Worm (Caenorhabditis elegans) whole organism, L3 larva: ENCODE results near the gene ZK792.1.

Experiments
- R02D3.7 ChIP-seq: fragments of 150-350 bp; optimal IDR thresholded peaks from 2 replicates; lab custom pipeline; 2014; ENCODE audit warnings: missing biosample characterization, missing genetic modification characterization
- ZK546.5 ChIP-seq: sonication (generic microtip); optimal IDR thresholded peaks from 2 replicates; lab custom pipeline; 2017; ENCODE audit warnings: missing biosample characterization, missing genetic modification characterization
- aly-2 ChIP-seq: fragments of 150-350 bp; optimal IDR thresholded peaks from 2 replicates; lab custom pipeline; 2014; ENCODE audit warnings: missing biosample characterization, missing genetic modification characterization
- ama-1 ChIP-seq: fragments of 150-350 bp; optimal IDR thresholded peaks from 2 replicates; lab custom pipeline; 2018
- ceh-16 ChIP-seq: sonication (generic microtip); optimal IDR thresholded peaks from 2 replicates; lab custom pipeline; 2017; ENCODE audit warnings: missing biosample characterization, missing genetic modification characterization
- ceh-28 ChIP-seq: fragments of 150-350 bp; optimal IDR thresholded peaks from 2 replicates; lab custom pipeline; 2014; ENCODE audit warnings: missing biosample characterization, missing genetic modification reagents, missing genetic modification characterization
- ceh-82 ChIP-seq: fragments of 150-350 bp; optimal IDR thresholded peaks from 2 replicates; lab custom pipeline; 2014; ENCODE audit warnings: missing biosample characterization, missing genetic modification characterization
- ceh-9 ChIP-seq: sonication (generic microtip); optimal IDR thresholded peaks from 2 replicates; lab custom pipeline; 2018; ENCODE audit warnings: missing biosample characterization, missing genetic modification characterization
- egl-5 ChIP-seq: fragments of 150-350 bp; optimal IDR thresholded peaks from 2 replicates; lab custom pipeline; 2017; ENCODE audit warnings: missing biosample characterization, missing genetic modification reagents, missing genetic modification characterization, inconsistent platforms
- elt-1 ChIP-seq: fragments of 150-350 bp; optimal IDR thresholded peaks from 2 replicates; lab custom pipeline; 2014; ENCODE audit warnings: missing biosample characterization, missing genetic modification characterization
- elt-2 ChIP-seq: sonication (generic microtip); optimal IDR thresholded peaks from 2 replicates; lab custom pipeline; 2016; ENCODE audit warnings: missing genetic modification reagents, mild to moderate bottlenecking, missing genetic modification characterization, missing compliant biosample characterization
- eor-1 ChIP-seq, 2 experiments: fragments of 150-350 bp; optimal IDR thresholded peaks; 2 replicates each; lab custom pipeline; 2014 to 2018; ENCODE audit warnings: missing biosample characterization in 2 of 2, missing genetic modification characterization in 2 of 2
- fkh-2 ChIP-seq: fragments of 150-350 bp; optimal IDR thresholded peaks from 2 replicates; lab custom pipeline; 2014; ENCODE audit warnings: missing biosample characterization, missing genetic modification reagents, missing genetic modification characterization
- fos-1 ChIP-seq: fragments of 150-350 bp; optimal IDR thresholded peaks from 2 replicates; lab custom pipeline; 2014; ENCODE audit warnings: missing biosample characterization, missing genetic modification characterization
- hmg-11 ChIP-seq: sonication (generic microtip); optimal IDR thresholded peaks from 2 replicates; lab custom pipeline; 2016; ENCODE audit warnings: missing genetic modification characterization, missing compliant biosample characterization
- jun-1 ChIP-seq: fragments of 150-350 bp; optimal IDR thresholded peaks from 2 replicates; lab custom pipeline; 2014; ENCODE audit warnings: missing biosample characterization, missing genetic modification reagents, missing genetic modification characterization
- lin-39 ChIP-seq: fragments of 150-350 bp; optimal IDR thresholded peaks from 2 replicates; lab custom pipeline; 2018; ENCODE audit warnings: missing biosample characterization, missing genetic modification reagents, missing genetic modification characterization
- lsy-12 ChIP-seq: sonication (generic microtip); optimal IDR thresholded peaks from 2 replicates; lab custom pipeline; 2016; ENCODE audit warnings: mild to moderate bottlenecking, missing genetic modification characterization, missing compliant biosample characterization
- mdl-1 ChIP-seq: fragments of 150-350 bp; optimal IDR thresholded peaks from 2 replicates; lab custom pipeline; 2014; ENCODE audit warnings: missing biosample characterization, missing genetic modification characterization
- mml-1 ChIP-seq: fragments of 150-350 bp; sonication (generic microtip); optimal IDR thresholded peaks from 3 replicates; lab custom pipeline; 2014; ENCODE audit warnings: missing biosample characterization, missing genetic modification characterization
- nfya-1 ChIP-seq: sonication (generic microtip); optimal IDR thresholded peaks from 2 replicates; lab custom pipeline; 2017; ENCODE audit warnings: missing genetic modification characterization, mild to moderate bottlenecking, missing compliant biosample characterization, antibody characterized with exemption, moderate library complexity; ENCODE audit not compliant: insufficient read depth
- nhr-11 ChIP-seq: fragments of 150-350 bp; optimal IDR thresholded peaks from 2 replicates; lab custom pipeline; 2014; ENCODE audit warnings: missing biosample characterization, missing genetic modification characterization
- nhr-12 ChIP-seq: fragments of 150-350 bp; optimal IDR thresholded peaks from 2 replicates; lab custom pipeline; 2014; ENCODE audit warnings: missing biosample characterization, missing genetic modification characterization
- nhr-23 ChIP-seq: fragments of 150-350 bp; optimal IDR thresholded peaks from 2 replicates; lab custom pipeline; 2014; ENCODE audit warnings: missing biosample characterization, missing genetic modification reagents, missing genetic modification characterization
- nhr-25 ChIP-seq: sonication (generic microtip); optimal IDR thresholded peaks from 2 replicates; lab custom pipeline; 2017; ENCODE audit warnings: missing biosample characterization, missing genetic modification characterization
- nhr-28 ChIP-seq: fragments of 150-350 bp; optimal IDR thresholded peaks from 2 replicates; lab custom pipeline; 2014; ENCODE audit warnings: missing biosample characterization, missing genetic modification characterization
- nhr-67 ChIP-seq: fragments of 150-350 bp; optimal IDR thresholded peaks from 2 replicates; lab custom pipeline; 2014; ENCODE audit warnings: missing biosample characterization, missing genetic modification characterization
- nhr-76 ChIP-seq: fragments of 150-350 bp; sonication (generic microtip); optimal IDR thresholded peaks from 5 replicates; lab custom pipeline; 2014; ENCODE audit warnings: missing biosample characterization, missing genetic modification characterization
- nhr-77 ChIP-seq: fragments of 150-350 bp; optimal IDR thresholded peaks from 2 replicates; lab custom pipeline; 2014; ENCODE audit warnings: missing biosample characterization, missing genetic modification characterization
- pha-4 ChIP-seq: fragments of 150-350 bp; optimal IDR thresholded peaks from 2 replicates; lab custom pipeline; 2014; ENCODE audit warnings: missing biosample characterization, missing genetic modification reagents, missing genetic modification characterization
- pqm-1 ChIP-seq: fragments of 150-350 bp; optimal IDR thresholded peaks from 2 replicates; lab custom pipeline; 2017; ENCODE audit warnings: missing biosample characterization, missing genetic modification characterization, inconsistent platforms
- skn-1 ChIP-seq: fragments of 150-350 bp; optimal IDR thresholded peaks from 2 replicates; lab custom pipeline; 2014; ENCODE audit warnings: missing biosample characterization, missing genetic modification characterization
- tbx-2 ChIP-seq: sonication (generic microtip); optimal IDR thresholded peaks from 2 replicates; lab custom pipeline; 2016; ENCODE audit warnings: mild to moderate bottlenecking, missing genetic modification characterization, missing compliant biosample characterization
- unc-39 ChIP-seq: sonication (generic microtip); optimal IDR thresholded peaks from 4 replicates; lab custom pipeline; 2017; ENCODE audit warnings: missing biosample characterization, missing genetic modification characterization
- unc-62 ChIP-seq: fragments of 150-350 bp; sonication (generic microtip); optimal IDR thresholded peaks from 4 replicates; lab custom pipeline; 2014; ENCODE audit warnings: missing biosample characterization, missing genetic modification reagents, missing genetic modification characterization
- ztf-11 ChIP-seq: fragments of 150-350 bp; optimal IDR thresholded peaks from 2 replicates; lab custom pipeline; 2014; ENCODE audit warnings: missing biosample characterization, missing genetic modification characterization
- ztf-4 ChIP-seq: fragments of 150-350 bp; optimal IDR thresholded peaks from 2 replicates; lab custom pipeline; 2014; ENCODE audit warnings: missing biosample characterization, missing genetic modification characterization

The ZK792.1 gene

ce11 chrIV:11659794-11660312 is at the start of gene ZK792.1:
Gene ZK792.1 (plus strand): TSS chrIV:11659844.
- TF ChIP-seq ceh-16 (no peak), nhr-12 (no peak), ztf-11 (tag; lab: Kevin White, UChicago) (no peak), nhr-77 (tag; lab: Kevin White, UChicago) (no peak), ama-1 (no peak), nhr-28 (no peak), unc-39 (tag; lab: Kevin White, UChicago) (no peak), ceh-82 (tag; lab: Kevin White, UChicago) (no peak), nhr-23 (tag; lab: Kevin White, UChicago) (no peak), ztf-4 (tag; lab: Kevin White, UChicago) (no peak), nfya-1 (no peak)

DNA sequence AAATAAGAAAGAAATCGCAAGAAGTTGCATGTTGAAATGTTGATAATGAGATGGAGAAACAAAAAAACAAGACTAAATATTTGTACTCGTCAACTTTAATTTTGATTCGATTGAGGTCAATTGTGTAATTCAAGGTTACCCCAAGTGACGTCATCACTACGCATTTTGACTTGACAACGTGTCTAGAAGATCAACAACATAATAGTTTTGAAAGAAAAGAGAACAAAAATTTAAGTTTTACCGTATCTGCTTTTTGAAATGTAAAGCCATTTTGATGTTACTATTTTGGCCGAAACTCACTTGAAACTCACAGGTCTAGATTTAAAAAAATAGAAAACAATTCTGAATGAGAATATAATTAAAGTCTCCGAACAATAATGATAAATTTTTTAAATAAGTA is 38.7 kb upstream of the ZK792.1 start, which contains the start of gene dsl-5:
Gene dsl-5 (minus strand): TSS at position 101 of the 400 bp plus-strand sequence.
- TF ChIP-seq nhr-25 (peak; percentile 12), ztf-4 (tag; lab: Kevin White, UChicago) (no peak), nhr-76 (tag; lab: Kevin White, UChicago) (no peak)

ce11 chrIV:11622336-11622735 is 37.3 kb upstream of the ZK792.1 start:
- peak; percentile 36 for TF ChIP-seq pha-4 (tag; lab: Kevin White, UChicago)
- no peak for TF ChIP-seq elt-2 (tag; lab: Kevin White, UChicago)
- no peak for TF ChIP-seq ceh-9
- TF ChIP-seq ceh-28 (tag; lab: Kevin White, UChicago) = no peak

ce11 chrIV:11623060-11623459 is 36.6 kb upstream of the ZK792.1 start, which contains the start of gene lys-4:
Gene lys-4 (minus strand): TSS chrIV:11623174.
- TF ChIP-seq nhr-28 (no peak), egl-5 (tag; lab: Kevin White, UChicago) (no peak), nhr-76 (tag; lab: Kevin White, UChicago) (no peak), nfya-1 (no peak), elt-2 (tag; lab: Kevin White, UChicago) (peak; percentile 82), eor-1 (tag; optimal IDR thresholded peaks at IDR 0.05; lab: Kevin White, UChicago) (no peak), fkh-2 (tag; lab: Kevin White, UChicago) (no peak), pqm-1 (tag; lab: Kevin White, UChicago) (peak; percentile 75)

ce11 chrIV:11623759-11624287 is 35.8 kb upstream of the ZK792.1 start:
- no peak for TF ChIP-seq ama-1
- peak; percentile 13 for TF ChIP-seq pha-4 (tag; lab: Kevin White, UChicago)
- TF ChIP-seq pqm-1 (tag; lab: Kevin White, UChicago) = peak; percentile 74
- TF ChIP-seq ceh-9 = no peak
- TF ChIP-seq elt-2 (tag; lab: Kevin White, UChicago) = peak; percentile 77

ce11 chrIV:11625482-11625881 is 34.2 kb upstream of the ZK792.1 start, which contains the start of gene lys-5:
Gene lys-5 (minus strand): TSS chrIV:11625582.
- TF ChIP-seq nfya-1 (no peak), elt-2 (tag; lab: Kevin White, UChicago) (peak; percentile 7), jun-1 (tag; lab: Kevin White, UChicago) (no peak)
- TF ChIP-seq, all 47 proteins: peak for 1

DNA sequence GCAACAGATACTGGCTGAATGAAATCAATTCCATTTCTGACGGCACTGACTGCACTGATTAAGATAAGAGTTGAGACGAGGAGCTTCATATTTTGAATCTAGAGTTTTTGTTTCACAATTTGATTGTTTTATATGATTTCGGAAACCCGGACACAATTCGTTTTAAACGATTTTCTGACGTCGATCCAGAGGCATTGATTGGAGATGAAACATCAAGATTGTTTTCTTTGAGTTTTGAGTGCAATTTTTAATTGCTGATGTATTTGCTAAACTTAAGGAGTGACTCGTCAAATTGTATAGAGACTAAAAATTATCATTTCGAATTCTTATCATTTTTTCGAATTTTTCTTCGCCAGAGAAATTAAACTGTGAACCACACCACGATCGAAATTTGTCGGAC is 31.8 kb upstream of the ZK792.1 start, which contains the start of gene lys-6:
Gene lys-6 (minus strand): TSS at position 101 of the 400 bp plus-strand sequence.
- TF ChIP-seq elt-1 (no peak), elt-2 (tag; lab: Kevin White, UChicago) (peak; percentile 7), pqm-1 (tag; lab: Kevin White, UChicago) (peak; percentile 29)

ce11 chrIV:11631750-11632149 is 27.9 kb upstream of the ZK792.1 start, which contains the start of gene F58B3.4:
Gene F58B3.4 (minus strand): TSS chrIV:11631850.
- TF ChIP-seq hmg-11 (no peak), lin-39 (tag; lab: Kevin White, UChicago) (no peak), fos-1 (tag; lab: Kevin White, UChicago) (no peak), unc-62 (no peak), aly-2 (tag; lab: Kevin White, UChicago) (no peak), mml-1 (no peak), R02D3.7 (tag; lab: Kevin White, UChicago) (no peak), mdl-1 (tag; lab: Kevin White, UChicago) (no peak), nfya-1 (no peak), nhr-28 (no peak), lsy-12 (tag; lab: Kevin White, UChicago) (no peak), ceh-9 (no peak), skn-1 (tag; lab: Kevin White, UChicago) (no peak), ztf-4 (tag; lab: Kevin White, UChicago) (no peak), tbx-2 (tag; lab: Kevin White, UChicago) (no peak), ZK546.5 (no peak), egl-5 (tag; lab: Kevin White, UChicago) (no peak), unc-39 (tag; lab: Kevin White, UChicago) (no peak), nhr-67 (no peak), nhr-11 (tag; lab: Kevin White, UChicago) (no peak)
